Fruit fly (Drosophila melanogaster): ENCODE results near the gene Cpr65Aw.

Gene Cpr65Aw

dm6 chr3L:6139924-6140574 lies 2.2 kb downstream of the Cpr65Aw start, which contains the start of gene Cpr65Av:
Gene Cpr65Av, minus strand, starts transcription at chr3L:6139974.
- no peak for TF ChIP-seq Hr78 (GFP tag; optimal IDR thresholded peaks at IDR 0.05)
- TF ChIP-seq Hnf4 (GFP tag; optimal IDR thresholded peaks at IDR 0.05), result no peak
- no peak for TF ChIP-seq lola (GFP tag; optimal IDR thresholded peaks at IDR 0.05)
- no peak for TF ChIP-seq ey (GFP tag; optimal IDR thresholded peaks at IDR 0.05)
- no peak for TF ChIP-seq fru (GFP tag; optimal IDR thresholded peaks at IDR 0.05)
- TF ChIP-seq dl (GFP tag; optimal IDR thresholded peaks at IDR 0.05; ENCODE audit: insufficient read depth in 1 of 2, partially characterized antibody in 2 of 2), result no peak
- TF ChIP-seq woc (GFP tag; optimal IDR thresholded peaks at IDR 0.05), result no peak
- no peak for TF ChIP-seq Vsx2 (GFP tag; optimal IDR thresholded peaks at IDR 0.05; ENCODE audit: partially characterized antibody)

DNA sequence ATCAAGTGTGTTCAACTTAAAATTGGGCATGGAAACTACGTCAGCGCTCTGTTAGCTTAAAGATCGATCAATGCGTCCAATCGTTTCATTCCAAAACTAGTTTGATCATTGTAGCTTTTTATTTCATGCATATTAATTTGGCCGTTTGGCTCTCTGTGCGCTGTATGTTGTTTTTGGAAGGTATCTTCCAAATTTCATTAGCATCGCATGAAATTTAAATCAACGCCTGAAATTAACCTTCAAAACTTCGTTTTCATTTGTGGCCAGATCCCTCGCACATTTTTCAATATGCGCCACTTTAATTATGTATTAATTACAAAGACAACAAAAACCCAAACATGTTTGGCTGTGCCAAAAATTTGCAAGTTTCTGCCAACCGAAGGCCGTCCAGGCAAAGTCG lies 3.6 kb downstream of the Cpr65Aw start:
- no peak for TF ChIP-seq Hr83 (GFP tag; optimal IDR thresholded peaks at IDR 0.05; ENCODE audit: poor library complexity, severe bottlenecking)
- TF ChIP-seq lola (GFP tag; optimal IDR thresholded peaks at IDR 0.05), result no peak
- TF ChIP-seq sv (GFP tag; optimal IDR thresholded peaks at IDR 0.05), result no peak
- TF ChIP-seq OdsH (GFP tag; optimal IDR thresholded peaks at IDR 0.05), result no peak
- no peak for TF ChIP-seq dmrt93B (GFP tag; optimal IDR thresholded peaks at IDR 0.05)
- no peak for TF ChIP-seq fru (GFP tag; optimal IDR thresholded peaks at IDR 0.05)
- no peak for TF ChIP-seq Myc (optimal IDR thresholded peaks at IDR 0.05)
- TF ChIP-seq dl (GFP tag; optimal IDR thresholded peaks at IDR 0.05; ENCODE audit: insufficient read depth in 1 of 2, partially characterized antibody in 2 of 2), result no peak
- TF ChIP-seq Hnf4 (GFP tag; optimal IDR thresholded peaks at IDR 0.05), result no peak
- TF ChIP-seq usp (GFP tag; optimal IDR thresholded peaks at IDR 0.05), result no peak
- TF ChIP-seq Rel (GFP tag; optimal IDR thresholded peaks at IDR 0.05), result no peak
- TF ChIP-seq Rel (tag; optimal IDR thresholded peaks at IDR 0.05), result no peak
- TF ChIP-seq dsf (GFP tag; optimal IDR thresholded peaks at IDR 0.05; ENCODE audit: borderline replicate concordance), result no peak
- TF ChIP-seq sage (GFP tag; optimal IDR thresholded peaks at IDR 0.05), result no peak
- no peak for TF ChIP-seq woc (GFP tag; optimal IDR thresholded peaks at IDR 0.05)
- no peak for TF ChIP-seq Jra (GFP tag; optimal IDR thresholded peaks at IDR 0.05)
- no peak for TF ChIP-seq Abd-B (GFP tag; optimal IDR thresholded peaks at IDR 0.05)
- no peak for TF ChIP-seq br (GFP tag; optimal IDR thresholded peaks at IDR 0.05)
- TF ChIP-seq tai (GFP tag; optimal IDR thresholded peaks at IDR 0.05), result no peak

DNA sequence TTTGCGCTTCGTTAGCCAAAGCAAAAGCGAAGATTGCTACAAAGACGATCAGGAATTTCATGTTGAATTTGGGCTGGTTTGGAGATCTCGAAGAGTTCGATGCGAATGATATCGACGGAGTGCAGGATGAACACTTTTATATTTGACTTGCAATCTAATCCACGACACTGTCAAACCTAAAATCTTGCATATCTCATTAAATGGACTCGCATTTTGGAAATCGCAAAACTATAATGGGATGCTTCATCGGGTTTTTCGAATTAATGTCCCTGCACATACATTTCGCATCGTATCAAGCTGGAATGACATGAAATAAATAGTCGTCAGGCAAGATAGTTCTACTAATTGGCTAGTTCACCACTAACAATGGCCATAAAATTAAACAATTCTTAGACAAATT lies 4.2 kb downstream of the Cpr65Aw start, which contains the start of gene Lcp65Ae:
Gene Lcp65Ae, minus strand, starts transcription at position 101 of the 400 bp plus-strand sequence.
- TF ChIP-seq br (GFP tag; optimal IDR thresholded peaks at IDR 0.05) (no peak), rgr (GFP tag; optimal IDR thresholded peaks at IDR 0.05) (no peak), usp (GFP tag; optimal IDR thresholded peaks at IDR 0.05) (no peak), CG32264 (GFP tag; optimal IDR thresholded peaks at IDR 0.05) (no peak), CG9705 (GFP tag; optimal IDR thresholded peaks at IDR 0.05) (no peak), CrebA (GFP tag; optimal IDR thresholded peaks at IDR 0.05; ENCODE audit: borderline replicate concordance) (no peak), Sp1 (GFP tag; optimal IDR thresholded peaks at IDR 0.05) (no peak), Rel (GFP tag; optimal IDR thresholded peaks at IDR 0.05) (no peak), Rel (tag; optimal IDR thresholded peaks at IDR 0.05) (no peak), lola (GFP tag; optimal IDR thresholded peaks at IDR 0.05) (no peak), tai (GFP tag; optimal IDR thresholded peaks at IDR 0.05) (no peak), Hnf4 (GFP tag; optimal IDR thresholded peaks at IDR 0.05) (no peak), GATAd (GFP tag; optimal IDR thresholded peaks at IDR 0.05) (no peak), sv (GFP tag; optimal IDR thresholded peaks at IDR 0.05) (no peak), Dif (GFP tag; optimal IDR thresholded peaks at IDR 0.05; ENCODE audit: partially characterized antibody) (no peak), N (GFP tag; optimal IDR thresholded peaks at IDR 0.05) (no peak), Hr78 (GFP tag; optimal IDR thresholded peaks at IDR 0.05) (no peak), psq (GFP tag; optimal IDR thresholded peaks at IDR 0.05) (no peak), Hr83 (GFP tag; optimal IDR thresholded peaks at IDR 0.05; ENCODE audit: poor library complexity, severe bottlenecking) (no peak), h (GFP tag; optimal IDR thresholded peaks at IDR 0.05) (no peak)

dm6 chr3L:6136691-6137090 lies 5.5 kb downstream of the Cpr65Aw start, which contains the start of gene Lcp65Af:
Gene Lcp65Af, minus strand, starts transcription at chr3L:6136791.
- no peak for TF ChIP-seq dsf (GFP tag; optimal IDR thresholded peaks at IDR 0.05; ENCODE audit: borderline replicate concordance)
- TF ChIP-seq Hr78 (GFP tag; optimal IDR thresholded peaks at IDR 0.05), result no peak
- no peak for TF ChIP-seq sage (GFP tag; optimal IDR thresholded peaks at IDR 0.05)
- TF ChIP-seq Mio (GFP tag; optimal IDR thresholded peaks at IDR 0.05), result no peak
- TF ChIP-seq usp (GFP tag; optimal IDR thresholded peaks at IDR 0.05), result no peak
- no peak for TF ChIP-seq CG32264 (GFP tag; optimal IDR thresholded peaks at IDR 0.05)
- no peak for TF ChIP-seq lola (GFP tag; optimal IDR thresholded peaks at IDR 0.05)
- no peak for TF ChIP-seq brk (GFP tag; optimal IDR thresholded peaks at IDR 0.05)
- no peak for TF ChIP-seq Rel (GFP tag; optimal IDR thresholded peaks at IDR 0.05)
- no peak for TF ChIP-seq Rel (tag; optimal IDR thresholded peaks at IDR 0.05)
- no peak for TF ChIP-seq Hnf4 (GFP tag; optimal IDR thresholded peaks at IDR 0.05)
- no peak for TF ChIP-seq N (GFP tag; optimal IDR thresholded peaks at IDR 0.05)
- no peak for TF ChIP-seq woc (GFP tag; optimal IDR thresholded peaks at IDR 0.05)
